Fruit fly (Drosophila melanogaster) whole organism, embryonic: ENCODE results near the gene Hel25E.
A peak's percentile ranks its signal among the peaks of the same experiment; 100 is the strongest.

Experiments
- Bgb ChIP-seq: fragments of 200-800 bp; sonication (Bioruptor generic); IDR thresholded peaks from 2 replicates; pipeline ENCODE4 v1.3.6; 2022; ENCODE audit warnings: missing biosample characterization, missing genetic modification characterization; ENCODE audit not compliant: partially characterized antibody
- Bteb2 ChIP-seq: fragments of 200-800 bp; sonication (Bioruptor generic); optimal IDR thresholded peaks from 2 replicates; lab custom pipeline; 2016; ENCODE audit warnings: missing biosample characterization, missing genetic modification characterization
- CG12219 ChIP-seq: fragments of 200-800 bp; sonication (Bioruptor generic); optimal IDR thresholded peaks from 3 replicates; lab custom pipeline; 2018; ENCODE audit warnings: missing biosample characterization, mild to moderate bottlenecking, missing genetic modification characterization
- CG1233 ChIP-seq: fragments of 200-800 bp; sonication (Bioruptor generic); optimal IDR thresholded peaks from 4 replicates; lab custom pipeline; 2018; ENCODE audit warnings: missing biosample characterization, mild to moderate bottlenecking, missing genetic modification characterization
- CG13296 ChIP-seq: fragments of 200-800 bp; sonication (Bioruptor generic); optimal IDR thresholded peaks from 3 replicates; lab custom pipeline; 2018; ENCODE audit warnings: missing biosample characterization, mild to moderate bottlenecking, missing genetic modification characterization
- CG14441 ChIP-seq: fragments of 200-800 bp; sonication (Bioruptor generic); IDR thresholded peaks from 2 replicates; pipeline ENCODE4 v1.3.6; 2022; ENCODE audit warnings: missing biosample characterization, missing genetic modification characterization
- CG15011 ChIP-seq: fragments of 200-800 bp; sonication (Bioruptor generic); optimal IDR thresholded peaks from 3 replicates; lab custom pipeline; 2018; ENCODE audit warnings: missing biosample characterization, mild to moderate bottlenecking, missing genetic modification characterization
- CG15479 ChIP-seq: fragments of 200-800 bp; sonication (Bioruptor generic); optimal IDR thresholded peaks from 3 replicates; lab custom pipeline; 2019; ENCODE audit warnings: missing biosample characterization, mild to moderate bottlenecking, missing genetic modification characterization, moderate library complexity
- CG5180 ChIP-seq: fragments of 200-800 bp; sonication (Bioruptor generic); optimal IDR thresholded peaks from 3 replicates; lab custom pipeline; 2017; ENCODE audit warnings: missing biosample characterization, missing genetic modification characterization, mild to moderate bottlenecking, moderate library complexity, missing genetic modification reagents
- CG6791 ChIP-seq: fragments of 200-800 bp; sonication (Bioruptor generic); IDR thresholded peaks from 3 replicates; pipeline ENCODE4 v1.3.6; 2022; ENCODE audit warnings: missing biosample characterization, missing genetic modification characterization; ENCODE audit not compliant: partially characterized antibody
- CG7963 ChIP-seq: fragments of 200-800 bp; sonication (Bioruptor generic); IDR thresholded peaks from 3 replicates; pipeline ENCODE4 v1.3.6; 2022; ENCODE audit warnings: missing biosample characterization, missing genetic modification characterization; ENCODE audit not compliant: partially characterized antibody
- CG9609 ChIP-seq: fragments of 200-800 bp; sonication (Bioruptor generic); optimal IDR thresholded peaks from 3 replicates; lab custom pipeline; 2016; ENCODE audit warnings: missing biosample characterization, missing genetic modification characterization
- CkIIα-i1 ChIP-seq: fragments of 200-800 bp; sonication (Bioruptor generic); IDR thresholded peaks from 2 replicates; pipeline ENCODE4 v1.3.6; 2022; ENCODE audit warnings: missing biosample characterization, missing genetic modification characterization
- CoRest ChIP-seq: fragments of 200-800 bp; sonication (Bioruptor generic); optimal IDR thresholded peaks from 3 replicates; lab custom pipeline; 2018; ENCODE audit warnings: missing biosample characterization, mild to moderate bottlenecking, missing genetic modification characterization, moderate library complexity
- Dll ChIP-seq: fragments of 200-800 bp; sonication (Bioruptor generic); IDR thresholded peaks from 4 replicates; pipeline ENCODE4 v1.3.6; 2022; ENCODE audit warnings: missing biosample characterization, missing genetic modification characterization; ENCODE audit not compliant: partially characterized antibody
- Dref ChIP-seq: fragments of 200-800 bp; sonication (Bioruptor generic); IDR thresholded peaks from 2 replicates; pipeline ENCODE4 v1.3.6; 2022; ENCODE audit warnings: missing biosample characterization, missing genetic modification characterization
- ERR ChIP-seq: fragments of 200-800 bp; sonication (Bioruptor generic); optimal IDR thresholded peaks from 2 replicates; lab custom pipeline; 2016; ENCODE audit warnings: missing biosample characterization, missing genetic modification characterization
- Elba2 ChIP-seq: fragments of 200-800 bp; sonication (Bioruptor generic); optimal IDR thresholded peaks from 3 replicates; lab custom pipeline; 2016; ENCODE audit warnings: missing biosample characterization, missing genetic modification characterization
- HmgZ ChIP-seq: fragments of 200-800 bp; sonication (Bioruptor generic); optimal IDR thresholded peaks from 2 replicates; lab custom pipeline; 2018; ENCODE audit warnings: missing biosample characterization, mild to moderate bottlenecking, missing genetic modification characterization
- Jarid2 ChIP-seq: fragments of 200-800 bp; sonication (Bioruptor generic); optimal IDR thresholded peaks from 3 replicates; lab custom pipeline; 2017; ENCODE audit warnings: mild to moderate bottlenecking, missing biosample characterization, missing genetic modification reagents, missing genetic modification characterization
- NFAT ChIP-seq: fragments of 200-800 bp; sonication (Bioruptor generic); IDR thresholded peaks from 2 replicates; pipeline ENCODE4 v1.3.6; 2022; ENCODE audit warnings: missing biosample characterization, missing genetic modification characterization
- Ptx1 ChIP-seq: fragments of 200-800 bp; sonication (Bioruptor generic); IDR thresholded peaks from 2 replicates; pipeline ENCODE4 v1.3.6; 2022; ENCODE audit warnings: missing biosample characterization, missing genetic modification characterization
- Scr ChIP-seq: fragments of 200-800 bp; sonication (Bioruptor generic); IDR thresholded peaks from 2 replicates; pipeline ENCODE4 v1.3.6; 2022; ENCODE audit warnings: missing biosample characterization, missing genetic modification characterization; ENCODE audit not compliant: partially characterized antibody
- Sry-δ ChIP-seq: fragments of 200-800 bp; sonication (Bioruptor generic); optimal IDR thresholded peaks from 2 replicates; lab custom pipeline; 2016; ENCODE audit warnings: missing biosample characterization, missing genetic modification characterization
- Taf1 ChIP-seq: fragments of 200-800 bp; sonication (Bioruptor generic); IDR thresholded peaks from 2 replicates; pipeline ENCODE4 v1.3.6; 2022; ENCODE audit warnings: missing biosample characterization, missing genetic modification characterization
- Trl ChIP-seq, 3 experiments: fragments of >200 bp in 2 of 3; fragments of 200-800 bp in 1 of 3; sonication (Bioruptor generic) in 1 of 3; optimal IDR thresholded peaks; 2 replicates in 1 of 3; 3 replicates in 2 of 3; lab custom pipeline; 2016 to 2017; ENCODE audit warnings: missing biosample characterization in 1 of 3, missing genetic modification characterization in 1 of 3
- Xbp1 ChIP-seq: fragments of 200-800 bp; sonication (Bioruptor generic); optimal IDR thresholded peaks from 3 replicates; lab custom pipeline; 2016; ENCODE audit warnings: missing biosample characterization, mild to moderate bottlenecking, missing genetic modification characterization
- YL-1 ChIP-seq: fragments of 200-800 bp; sonication (Bioruptor generic); optimal IDR thresholded peaks from 3 replicates; lab custom pipeline; 2017; ENCODE audit warnings: missing biosample characterization, mild to moderate bottlenecking, missing genetic modification characterization
- ac ChIP-seq: fragments of 200-800 bp; sonication (Bioruptor generic); optimal IDR thresholded peaks from 3 replicates; lab custom pipeline; 2017; ENCODE audit warnings: missing biosample characterization, mild to moderate bottlenecking, missing genetic modification characterization
- amos ChIP-seq: fragments of 200-800 bp; sonication (Bioruptor generic); IDR thresholded peaks from 2 replicates; pipeline ENCODE4 v1.3.6; 2022; ENCODE audit warnings: missing biosample characterization, missing genetic modification characterization; ENCODE audit not compliant: partially characterized antibody
- ato ChIP-seq: fragments of 200-800 bp; sonication (Bioruptor generic); IDR thresholded peaks from 2 replicates; pipeline ENCODE4 v1.3.6; 2022; ENCODE audit warnings: missing biosample characterization, missing genetic modification characterization; ENCODE audit not compliant: partially characterized antibody
- bbx ChIP-seq: fragments of 200-800 bp; sonication (Bioruptor generic); IDR thresholded peaks from 2 replicates; pipeline ENCODE4 v1.3.6; 2022; ENCODE audit warnings: missing biosample characterization, missing genetic modification characterization; ENCODE audit not compliant: partially characterized antibody
- ewg ChIP-seq: fragments of 200-800 bp; sonication (Bioruptor generic); optimal IDR thresholded peaks from 3 replicates; lab custom pipeline; 2017; ENCODE audit warnings: mild to moderate bottlenecking, missing biosample characterization, missing genetic modification reagents, missing genetic modification characterization
- gfzf ChIP-seq: fragments of 200-800 bp; sonication (Bioruptor generic); optimal IDR thresholded peaks from 2 replicates; lab custom pipeline; 2016; ENCODE audit warnings: missing biosample characterization, mild to moderate bottlenecking, missing genetic modification characterization, moderate library complexity
- hbn ChIP-seq: fragments of 200-800 bp; sonication (Bioruptor generic); IDR thresholded peaks from 2 replicates; pipeline ENCODE4 v1.3.6; 2022; ENCODE audit warnings: missing biosample characterization, missing genetic modification characterization; ENCODE audit not compliant: partially characterized antibody
- knrl ChIP-seq: fragments of 200-800 bp; sonication (Bioruptor generic); IDR thresholded peaks from 3 replicates; pipeline ENCODE4 v1.3.6; 2022; ENCODE audit warnings: missing biosample characterization, missing genetic modification characterization; ENCODE audit not compliant: partially characterized antibody
- nmo ChIP-seq: fragments of 200-800 bp; sonication (Bioruptor generic); optimal IDR thresholded peaks from 2 replicates; lab custom pipeline; 2018; ENCODE audit warnings: missing biosample characterization, mild to moderate bottlenecking, missing genetic modification characterization, moderate library complexity
- pfk ChIP-seq: fragments of 200-800 bp; sonication (Bioruptor generic); optimal IDR thresholded peaks from 2 replicates; lab custom pipeline; 2018; ENCODE audit warnings: missing biosample characterization, mild to moderate bottlenecking, missing genetic modification characterization, moderate library complexity
- sens ChIP-seq: fragments of 200-800 bp; sonication (Bioruptor generic); peaks from one replicate; lab custom pipeline; 2016; ENCODE audit warnings: missing biosample characterization, missing genetic modification characterization
- seq ChIP-seq: fragments of 200-800 bp; sonication (Bioruptor generic); IDR thresholded peaks from 2 replicates; pipeline ENCODE4 v1.3.6; 2022; ENCODE audit warnings: missing biosample characterization, missing genetic modification characterization
- shn ChIP-seq: fragments of 200-800 bp; sonication (Bioruptor generic); optimal IDR thresholded peaks from 3 replicates; lab custom pipeline; 2016; ENCODE audit warnings: missing biosample characterization, missing genetic modification characterization
- sima ChIP-seq: fragments of 200-800 bp; sonication (Bioruptor generic); optimal IDR thresholded peaks from 2 replicates; lab custom pipeline; 2016; ENCODE audit warnings: missing biosample characterization, missing genetic modification characterization
- sna ChIP-seq: fragments of 200-800 bp; sonication (Bioruptor generic); IDR thresholded peaks from 2 replicates; pipeline ENCODE4 v1.3.6; 2022; ENCODE audit warnings: missing biosample characterization, missing genetic modification characterization; ENCODE audit not compliant: partially characterized antibody
- tio ChIP-seq: fragments of 200-800 bp; sonication (Bioruptor generic); optimal IDR thresholded peaks from 2 replicates; lab custom pipeline; 2017; ENCODE audit warnings: missing biosample characterization, missing genetic modification characterization, inconsistent platforms
- tna ChIP-seq: fragments of 200-800 bp; sonication (Bioruptor generic); IDR thresholded peaks from 2 replicates; pipeline ENCODE4 v1.3.6; 2022; ENCODE audit warnings: missing biosample characterization, missing genetic modification characterization; ENCODE audit not compliant: partially characterized antibody
- unc-4 ChIP-seq: fragments of 200-800 bp; sonication (Bioruptor generic); IDR thresholded peaks from 2 replicates; pipeline ENCODE4 v1.3.6; 2022; ENCODE audit warnings: missing biosample characterization, missing genetic modification characterization; ENCODE audit not compliant: partially characterized antibody
- vnd ChIP-seq: fragments of 200-800 bp; sonication (Bioruptor generic); IDR thresholded peaks from 3 replicates; pipeline ENCODE4 v1.3.6; 2022; ENCODE audit warnings: missing biosample characterization, missing genetic modification characterization; ENCODE audit not compliant: partially characterized antibody
- zfh1 ChIP-seq: fragments of 200-800 bp; sonication (Bioruptor generic); IDR thresholded peaks from 3 replicates; pipeline ENCODE4 v1.3.6; 2022; ENCODE audit warnings: missing biosample characterization, missing genetic modification characterization

Hel25E gene

DNA sequence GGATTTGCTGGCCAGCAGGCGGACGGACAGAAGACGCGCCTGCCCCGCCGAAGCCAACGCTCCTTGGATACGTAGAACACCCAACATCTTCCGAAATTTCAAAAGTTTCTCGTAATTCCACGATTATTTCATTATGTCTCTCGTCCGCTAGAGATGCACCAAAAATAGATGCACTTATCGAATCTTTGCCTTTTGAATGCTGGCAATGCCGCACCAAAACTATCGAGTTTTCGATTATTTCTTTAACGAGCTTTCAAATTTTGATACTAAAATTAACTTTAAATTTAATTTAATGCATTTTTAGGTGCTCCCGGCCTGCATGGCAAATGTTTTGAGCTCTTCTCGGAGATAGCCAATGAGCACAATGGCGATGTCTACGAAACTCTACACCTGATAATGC is 10.1 kb downstream of the Hel25E start, which contains the start of gene Coq6 (continued):
- TF ChIP-seq Bgb (GFP tag; lab: Robert Waterston, UW): peak; percentile 47; the same call in 1 of the 2 replicates
- peak; percentile 38; the same call in 1 of the 3 replicates for TF ChIP-seq vnd (GFP tag; lab: Robert Waterston, UW)
- peak; percentile 14 for TF ChIP-seq nmo (GFP tag; lab: Kevin White, UChicago)
- peak; percentile 39; the same call in 1 of the 2 replicates for TF ChIP-seq bbx
- TF ChIP-seq tna (GFP tag; lab: Robert Waterston, UW): 0 out of 2 replicates have a peak, but pooled peaks have one; percentile 30
- no peak for TF ChIP-seq Elba2
- TF ChIP-seq sens (GFP tag; lab: Kevin White, UChicago): peak; percentile 76
- no peak for TF ChIP-seq zfh1 (GFP tag; lab: Robert Waterston, UW)
- TF ChIP-seq Dll (GFP tag; lab: Robert Waterston, UW): peak; percentile 70
- no peak for TF ChIP-seq ERR (GFP tag; lab: Kevin White, UChicago)
- TF ChIP-seq CG15479 (GFP tag; lab: Kevin White, UChicago): no peak
- TF ChIP-seq CG6791: peak; percentile 75
- no peak for TF ChIP-seq shn (GFP tag; lab: Kevin White, UChicago)
- TF ChIP-seq ato: 0 out of 2 replicates have a peak, but pooled peaks have one; percentile 32
- no peak for TF ChIP-seq CG5180 (GFP tag; lab: Kevin White, UChicago)
- peak; percentile 68 for TF ChIP-seq unc-4 (GFP tag; lab: Robert Waterston, UW)
- peak; percentile 63 for TF ChIP-seq sna (GFP tag; lab: Robert Waterston, UW)
- TF ChIP-seq knrl: peak; percentile 49
- peak; percentile 54 for TF ChIP-seq hbn (GFP tag; lab: Robert Waterston, UW)
- peak; percentile 0 for TF ChIP-seq gfzf (GFP tag; lab: Kevin White, UChicago)
- TF ChIP-seq CkIIα-i1 (GFP tag; lab: Robert Waterston, UW): no peak
- TF ChIP-seq YL-1 (GFP tag; lab: Kevin White, UChicago): peak; percentile 19
- peak; percentile 58 for TF ChIP-seq Scr (GFP tag; lab: Robert Waterston, UW)
- no peak for TF ChIP-seq ewg (GFP tag; lab: Kevin White, UChicago)
- peak; percentile 74 for TF ChIP-seq Dref (GFP tag; lab: Robert Waterston, UW)
- peak; percentile 78 for TF ChIP-seq Sry-δ
- no peak for TF ChIP-seq sima
- 0 out of 2 replicates have a peak, but pooled peaks have one; percentile 16 for TF ChIP-seq Ptx1 (GFP tag; lab: Robert Waterston, UW)

DNA sequence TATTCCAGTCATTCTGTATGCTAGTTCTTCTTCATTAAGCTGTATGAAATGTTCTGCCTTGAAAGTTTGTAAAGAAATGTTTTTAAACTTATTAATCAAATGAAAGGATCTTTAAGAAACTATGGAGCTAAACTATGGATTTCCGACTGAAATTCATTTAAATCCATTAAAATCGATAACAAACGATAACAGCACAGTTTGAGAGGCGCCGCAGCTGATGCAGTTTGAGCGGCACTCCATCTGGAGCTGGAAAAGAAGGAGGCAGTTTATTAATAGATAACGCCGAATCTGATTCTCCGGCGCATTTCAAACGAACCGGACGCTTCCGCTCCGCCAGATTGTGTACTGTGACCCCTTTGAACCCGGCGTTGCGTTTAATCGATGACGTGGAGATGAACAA is 14.3 kb downstream of the Hel25E start, which contains the start of gene CG31915:
Gene CG31915, plus strand, starts transcription at position 263 of the 400 bp plus-strand sequence.
- no peak for TF ChIP-seq Bteb2 (GFP tag; lab: Kevin White, UChicago)
- peak; percentile 92 for TF ChIP-seq Dref (GFP tag; lab: Robert Waterston, UW)
- no peak for TF ChIP-seq CG1233 (GFP tag; lab: Kevin White, UChicago)
- no peak for TF ChIP-seq pfk (GFP tag; lab: Kevin White, UChicago)
- no peak for TF ChIP-seq CG15011
- no peak for TF ChIP-seq Xbp1
- no peak for TF ChIP-seq Trl (optimal IDR thresholded peaks at IDR 0.05; lab: Kevin White, UChicago)
- TF ChIP-seq Trl (GFP tag; optimal IDR thresholded peaks at IDR 0.05; lab: Kevin White, UChicago): no peak
- peak; percentile 25; the same call in 1 of the 2 replicates for TF ChIP-seq unc-4 (GFP tag; lab: Robert Waterston, UW)
- no peak for TF ChIP-seq NFAT (GFP tag; lab: Robert Waterston, UW)
- no peak for TF ChIP-seq tio (GFP tag; lab: Kevin White, UChicago)
- TF ChIP-seq Jarid2 (GFP tag; lab: Kevin White, UChicago): no peak
- TF ChIP-seq HmgZ (tag; lab: Kevin White, UChicago): peak; percentile 36
- no peak for TF ChIP-seq CG14441 (GFP tag; lab: Robert Waterston, UW)
- peak; percentile 83; the same call in 2 of the 3 replicates for TF ChIP-seq CG7963 (GFP tag; lab: Robert Waterston, UW)
- TF ChIP-seq ac (GFP tag; lab: Kevin White, UChicago): no peak
- no peak for TF ChIP-seq CG5180 (GFP tag; lab: Kevin White, UChicago)
- TF ChIP-seq CG13296 (GFP tag; lab: Kevin White, UChicago): no peak
- TF ChIP-seq Dll (GFP tag; lab: Robert Waterston, UW): peak; percentile 47; the same call in 2 of the 4 replicates
- no peak for TF ChIP-seq seq (GFP tag; lab: Robert Waterston, UW)
- peak; percentile 61; the same call in 1 of the 2 replicates for TF ChIP-seq amos
- TF ChIP-seq Taf1 (GFP tag; lab: Robert Waterston, UW): no peak
- no peak for TF ChIP-seq CG12219 (GFP tag; lab: Kevin White, UChicago)
- no peak for TF ChIP-seq CG9609 (GFP tag; lab: Kevin White, UChicago)
- no peak for TF ChIP-seq CoRest (tag; lab: Kevin White, UChicago)
